Worm (Caenorhabditis elegans) whole organism, young adult: Measurements from ENCODE around the gene ppm-1.G.

ENCODE experiments used
- F49E8.2 ChIP-seq: sonication (generic microtip); optimal IDR thresholded peaks from 3 replicates; lab custom pipeline; 2017; ENCODE audit warnings: missing genetic modification characterization, mild to moderate bottlenecking, missing compliant biosample characterization, antibody characterized with exemption, moderate library complexity; ENCODE audit not compliant: insufficient read depth
- K11D2.4 ChIP-seq: fragments of 200-800 bp; sonication (Bioruptor generic); IDR thresholded peaks from 2 replicates; pipeline ENCODE4 v1.3.6; 2022; ENCODE audit warnings: missing genetic modification reagents, missing genetic modification characterization, missing compliant biosample characterization
- aptf-2 ChIP-seq: fragments of 200-800 bp; sonication (Bioruptor generic); conservative IDR thresholded peaks from 2 replicates; pipeline ENCODE4 v1.3.6; 2022; ENCODE audit warnings: missing genetic modification reagents, missing genetic modification characterization, missing compliant biosample characterization
- cebp-1 ChIP-seq, 2 experiments: fragments of 200-800 bp in 1 of 2; sonication (Bioruptor generic) in 1 of 2; sonication (generic microtip) in 1 of 2; IDR thresholded peaks in 1 of 2; optimal IDR thresholded peaks in 1 of 2; 2 replicates each; pipeline versions ENCODE4 v1.3.6 to Lab custom; 2017 to 2022; ENCODE audit warnings: missing compliant biosample characterization in 2 of 2, missing genetic modification characterization in 2 of 2, mild to moderate bottlenecking in 1 of 2, missing genetic modification reagents in 1 of 2, moderate library complexity in 1 of 2
- hmg-1.2 ChIP-seq: fragments of 200-800 bp; sonication (Bioruptor generic); IDR thresholded peaks from 2 replicates; pipeline ENCODE4 v1.3.6; 2022; ENCODE audit warnings: missing genetic modification reagents, missing genetic modification characterization, missing compliant biosample characterization
- lag-1 ChIP-seq: fragments of 200-800 bp; sonication (Bioruptor generic); IDR thresholded peaks from 2 replicates; pipeline ENCODE4 v1.3.6; 2022; ENCODE audit warnings: missing genetic modification reagents, missing genetic modification characterization, missing compliant biosample characterization
- lir-1 ChIP-seq: fragments of 200-800 bp; sonication (Bioruptor generic); conservative IDR thresholded peaks from 2 replicates; pipeline ENCODE4 v1.3.6; 2022; ENCODE audit warnings: missing genetic modification reagents, missing genetic modification characterization, missing compliant biosample characterization
- mes-4 ChIP-seq: sonication (generic microtip); optimal IDR thresholded peaks from 2 replicates; lab custom pipeline; 2016; ENCODE audit warnings: missing genotype, missing genetic modification characterization, missing compliant biosample characterization
- rec-8 ChIP-seq, 2 experiments: sonication (generic microtip); optimal IDR thresholded peaks; 2 replicates each; lab custom pipeline; 2016; ENCODE audit warnings: mild to moderate bottlenecking in 2 of 2, missing genetic modification characterization in 2 of 2, missing genetic modification reagents in 2 of 2, missing genotype in 2 of 2, missing biosample characterization in 1 of 2, missing compliant biosample characterization in 1 of 2, moderate library complexity in 1 of 2
- snpc-4 ChIP-seq, 5 experiments: fragments of 150-350 bp in 1 of 5; sonication (generic microtip) in 4 of 5; optimal IDR thresholded peaks; 2 replicates each; lab custom pipeline; 2014 to 2018; ENCODE audit warnings: missing genetic modification characterization in 5 of 5, missing biosample characterization in 3 of 5, antibody characterized with exemption in 2 of 5, mild to moderate bottlenecking in 2 of 5, missing compliant biosample characterization in 2 of 5, missing genotype in 2 of 5, moderate library complexity in 2 of 5, missing genetic modification reagents in 1 of 5
- zim-3 ChIP-seq: sonication (generic microtip); optimal IDR thresholded peaks from 2 replicates; lab custom pipeline; 2017; ENCODE audit warnings: mild to moderate bottlenecking, missing genetic modification characterization, moderate library complexity, missing compliant biosample characterization
- ztf-18 ChIP-seq: sonication (generic microtip); optimal IDR thresholded peaks from 2 replicates; lab custom pipeline; 2016; ENCODE audit warnings: missing genotype, mild to moderate bottlenecking, missing genetic modification characterization, missing compliant biosample characterization

- TF ChIP-seq lag-1 (GFP tag; lab: Robert Waterston, UW) (no peak), zim-3 (tag; lab: Kevin White, UChicago) (no peak), hmg-1.2 (GFP tag; lab: Robert Waterston, UW) (no peak), mes-4 (tag; lab: Kevin White, UChicago) (no peak), snpc-4 (GFP tag; optimal IDR thresholded peaks at IDR 0.05; lab: Kevin White, UChicago) (no peak), snpc-4 (tag; optimal IDR thresholded peaks at IDR 0.05; lab: Kevin White, UChicago) (no peak), rec-8 (tag; optimal IDR thresholded peaks at IDR 0.05; lab: Kevin White, UChicago) (no peak), F49E8.2 (tag; lab: Kevin White, UChicago) (no peak), aptf-2 (GFP tag; lab: Robert Waterston, UW) (no peak), ztf-18 (tag; lab: Kevin White, UChicago) (no peak), lir-1 (no peak), K11D2.4 (GFP tag; lab: Robert Waterston, UW) (no peak), cebp-1 (GFP tag; IDR thresholded peaks at IDR 0.05; lab: Robert Waterston, UW) (no peak), cebp-1 (tag; optimal IDR thresholded peaks at IDR 0.05; lab: Kevin White, UChicago) (no peak)
Measured at ce11 chrIII:750028-750427, 33.5 kb upstream of the ppm-1.G start.
